Fruit fly (Drosophila melanogaster) whole organism, embryonic: Measurements from ENCODE around the gene CG43055.

Experiments used
- CG10366 ChIP-seq: fragments of 200-800 bp; sonication (Bioruptor generic); IDR thresholded peaks from 2 replicates; pipeline ENCODE4 v1.3.6; 2022; ENCODE audit warnings: missing biosample characterization, missing genetic modification characterization
- CG10462 ChIP-seq: fragments of 200-800 bp; sonication (Bioruptor generic); optimal IDR thresholded peaks from 2 replicates; lab custom pipeline; 2016; ENCODE audit warnings: missing biosample characterization, missing genetic modification characterization
- CG10543 ChIP-seq: fragments of 200-800 bp; sonication (Bioruptor generic); optimal IDR thresholded peaks from 3 replicates; lab custom pipeline; 2017; ENCODE audit warnings: missing biosample characterization, mild to moderate bottlenecking, missing genetic modification characterization, moderate library complexity
- CG11504 ChIP-seq: fragments of 200-800 bp; sonication (Bioruptor generic); optimal IDR thresholded peaks from 3 replicates; lab custom pipeline; 2019; ENCODE audit warnings: missing biosample characterization, mild to moderate bottlenecking, missing genetic modification characterization, moderate library complexity
- CG12236 ChIP-seq: fragments of 200-800 bp; sonication (Bioruptor generic); optimal IDR thresholded peaks from 2 replicates; lab custom pipeline; 2016; ENCODE audit warnings: missing biosample characterization, missing genetic modification characterization
- CG14667 ChIP-seq: fragments of 200-800 bp; sonication (Bioruptor generic); IDR thresholded peaks from 2 replicates; pipeline ENCODE4 v1.3.6; 2022; ENCODE audit warnings: missing biosample characterization, missing genetic modification characterization
- CG15601 ChIP-seq: fragments of 200-800 bp; sonication (Bioruptor generic); optimal IDR thresholded peaks from 3 replicates; lab custom pipeline; 2019; ENCODE audit warnings: missing biosample characterization, mild to moderate bottlenecking, missing genetic modification characterization, moderate library complexity
- CG16863 ChIP-seq: fragments of 200-800 bp; sonication (Bioruptor generic); optimal IDR thresholded peaks from 3 replicates; lab custom pipeline; 2016; ENCODE audit warnings: missing biosample characterization, missing genetic modification characterization
- CG17385 ChIP-seq: fragments of 200-800 bp; sonication (Bioruptor generic); optimal IDR thresholded peaks from 3 replicates; lab custom pipeline; 2018; ENCODE audit warnings: missing biosample characterization, mild to moderate bottlenecking, missing genetic modification characterization
- CG17802 ChIP-seq: fragments of 200-800 bp; sonication (Bioruptor generic); optimal IDR thresholded peaks from 2 replicates; lab custom pipeline; 2018; ENCODE audit warnings: missing biosample characterization, mild to moderate bottlenecking, missing genetic modification characterization, moderate library complexity
- CG2116 ChIP-seq: fragments of 200-800 bp; sonication (Bioruptor generic); optimal IDR thresholded peaks from 3 replicates; lab custom pipeline; 2018; ENCODE audit warnings: missing biosample characterization, mild to moderate bottlenecking, missing genetic modification characterization
- CG2678 ChIP-seq: fragments of 200-800 bp; sonication (Bioruptor generic); optimal IDR thresholded peaks from 3 replicates; lab custom pipeline; 2019; ENCODE audit warnings: missing biosample characterization, mild to moderate bottlenecking, missing genetic modification characterization, moderate library complexity
- CG3163 ChIP-seq: fragments of 200-800 bp; sonication (Bioruptor generic); optimal IDR thresholded peaks from 3 replicates; lab custom pipeline; 2016; ENCODE audit warnings: missing biosample characterization, missing genetic modification characterization
- CG7372 ChIP-seq: fragments of 200-800 bp; sonication (Bioruptor generic); IDR thresholded peaks from 2 replicates; pipeline ENCODE4 v1.3.6; 2022; ENCODE audit warnings: missing biosample characterization, missing genetic modification characterization
- CG7556 ChIP-seq: fragments of 200-800 bp; sonication (Bioruptor generic); optimal IDR thresholded peaks from 2 replicates; lab custom pipeline; 2017; ENCODE audit warnings: missing biosample characterization, mild to moderate bottlenecking, missing genetic modification characterization
- CG8478 ChIP-seq: fragments of >200 bp; optimal IDR thresholded peaks from 2 replicates; lab custom pipeline; 2018
- CrebB ChIP-seq: fragments of 200-800 bp; sonication (Bioruptor generic); optimal IDR thresholded peaks from 3 replicates; lab custom pipeline; 2018; ENCODE audit warnings: missing biosample characterization, mild to moderate bottlenecking, missing genetic modification characterization
- E2f2 ChIP-seq: fragments of 200-800 bp; sonication (Bioruptor generic); IDR thresholded peaks from 2 replicates; pipeline ENCODE4 v1.3.6; 2022; ENCODE audit warnings: missing biosample characterization, missing genetic modification characterization
- HmgZ ChIP-seq: fragments of 200-800 bp; sonication (Bioruptor generic); optimal IDR thresholded peaks from 2 replicates; lab custom pipeline; 2018; ENCODE audit warnings: missing biosample characterization, mild to moderate bottlenecking, missing genetic modification characterization
- Hsf ChIP-seq: fragments of 200-800 bp; sonication (Bioruptor generic); optimal IDR thresholded peaks from 3 replicates; lab custom pipeline; 2016; ENCODE audit warnings: missing biosample characterization, missing genetic modification characterization
- MTF-1 ChIP-seq: fragments of 200-800 bp; sonication (Bioruptor generic); optimal IDR thresholded peaks from 2 replicates; lab custom pipeline; 2018; ENCODE audit warnings: missing biosample characterization, mild to moderate bottlenecking, missing genetic modification characterization, borderline replicate concordance
- Max ChIP-seq: fragments of 200-800 bp; sonication (Bioruptor generic); optimal IDR thresholded peaks from 2 replicates; lab custom pipeline; 2016; ENCODE audit warnings: missing biosample characterization, mild to moderate bottlenecking, missing genetic modification characterization
- Nf-YB ChIP-seq: fragments of 200-800 bp; sonication (Bioruptor generic); optimal IDR thresholded peaks from 3 replicates; lab custom pipeline; 2019; ENCODE audit warnings: missing biosample characterization, mild to moderate bottlenecking, missing genetic modification characterization, moderate library complexity
- PHDP ChIP-seq: fragments of 200-800 bp; sonication (Bioruptor generic); optimal IDR thresholded peaks from 3 replicates; lab custom pipeline; 2018; ENCODE audit warnings: missing biosample characterization, mild to moderate bottlenecking, missing genetic modification characterization, moderate library complexity
- Spps ChIP-seq: fragments of 200-800 bp; sonication (Bioruptor generic); optimal IDR thresholded peaks from 2 replicates; lab custom pipeline; 2018; ENCODE audit warnings: missing biosample characterization, mild to moderate bottlenecking, missing genetic modification characterization
- Sry-δ ChIP-seq: fragments of 200-800 bp; sonication (Bioruptor generic); optimal IDR thresholded peaks from 2 replicates; lab custom pipeline; 2016; ENCODE audit warnings: missing biosample characterization, missing genetic modification characterization
- bbx ChIP-seq: fragments of 200-800 bp; sonication (Bioruptor generic); IDR thresholded peaks from 2 replicates; pipeline ENCODE4 v1.3.6; 2022; ENCODE audit warnings: missing biosample characterization, missing genetic modification characterization; ENCODE audit not compliant: partially characterized antibody
- br ChIP-seq: fragments of >200 bp; optimal IDR thresholded peaks from 2 replicates; lab custom pipeline; 2017
- btn ChIP-seq: fragments of 200-800 bp; sonication (Bioruptor generic); optimal IDR thresholded peaks from 2 replicates; lab custom pipeline; 2016; ENCODE audit warnings: missing biosample characterization, missing genetic modification characterization
- corto ChIP-seq: fragments of 200-800 bp; sonication (Bioruptor generic); optimal IDR thresholded peaks from 2 replicates; lab custom pipeline; 2016; ENCODE audit warnings: missing biosample characterization, mild to moderate bottlenecking, missing genetic modification characterization, moderate library complexity
- crp ChIP-seq, 2 experiments: fragments of 200-800 bp; sonication (Bioruptor generic); optimal IDR thresholded peaks; 2 replicates in 1 of 2; 3 replicates in 1 of 2; lab custom pipeline; 2017; ENCODE audit warnings: missing biosample characterization in 2 of 2, missing genetic modification characterization in 2 of 2, mild to moderate bottlenecking in 1 of 2, moderate library complexity in 1 of 2
- cwo ChIP-seq: fragments of 200-800 bp; sonication (Bioruptor generic); optimal IDR thresholded peaks from 3 replicates; lab custom pipeline; 2017; ENCODE audit warnings: missing biosample characterization, missing genetic modification characterization, mild to moderate bottlenecking, moderate library complexity, missing genetic modification reagents
- dmrt11E ChIP-seq: fragments of 200-800 bp; sonication (Bioruptor generic); optimal IDR thresholded peaks from 3 replicates; lab custom pipeline; 2018; ENCODE audit warnings: missing biosample characterization, mild to moderate bottlenecking, missing genetic modification characterization, moderate library complexity
- gro ChIP-seq: fragments of 200-800 bp; sonication (Bioruptor generic); optimal IDR thresholded peaks from 2 replicates; lab custom pipeline; 2016; ENCODE audit warnings: missing biosample characterization, missing genetic modification characterization
- her ChIP-seq: fragments of 200-800 bp; sonication (Bioruptor generic); optimal IDR thresholded peaks from 2 replicates; lab custom pipeline; 2016; ENCODE audit warnings: missing biosample characterization, missing genetic modification characterization
- jing ChIP-seq: fragments of 200-800 bp; sonication (Bioruptor generic); optimal IDR thresholded peaks from 2 replicates; lab custom pipeline; 2018; ENCODE audit warnings: missing biosample characterization, mild to moderate bottlenecking, missing genetic modification characterization
- kay ChIP-seq: fragments of 200-800 bp; sonication (Bioruptor generic); optimal IDR thresholded peaks from 2 replicates; lab custom pipeline; 2016; ENCODE audit warnings: missing biosample characterization, missing genetic modification characterization
- knrl ChIP-seq: fragments of 200-800 bp; sonication (Bioruptor generic); IDR thresholded peaks from 3 replicates; pipeline ENCODE4 v1.3.6; 2022; ENCODE audit warnings: missing biosample characterization, missing genetic modification characterization; ENCODE audit not compliant: partially characterized antibody
- luna ChIP-seq: fragments of 200-800 bp; sonication (Bioruptor generic); optimal IDR thresholded peaks from 2 replicates; lab custom pipeline; 2016; ENCODE audit warnings: missing biosample characterization, missing genetic modification characterization
- org-1 ChIP-seq: fragments of 200-800 bp; sonication (Bioruptor generic); optimal IDR thresholded peaks from 2 replicates; lab custom pipeline; 2017; ENCODE audit warnings: missing biosample characterization, missing genetic modification characterization
- pnt ChIP-seq: fragments of 200-800 bp; sonication (Bioruptor generic); optimal IDR thresholded peaks from 3 replicates; lab custom pipeline; 2016; ENCODE audit warnings: missing biosample characterization, missing genetic modification characterization
- pros ChIP-seq: fragments of 200-800 bp; sonication (Bioruptor generic); optimal IDR thresholded peaks from 3 replicates; lab custom pipeline; 2019; ENCODE audit warnings: missing biosample characterization, mild to moderate bottlenecking, missing genetic modification characterization, moderate library complexity
- sna ChIP-seq: fragments of 200-800 bp; sonication (Bioruptor generic); IDR thresholded peaks from 2 replicates; pipeline ENCODE4 v1.3.6; 2022; ENCODE audit warnings: missing biosample characterization, missing genetic modification characterization; ENCODE audit not compliant: partially characterized antibody
- ssp ChIP-seq: fragments of 200-800 bp; sonication (Bioruptor generic); IDR thresholded peaks from 2 replicates; pipeline ENCODE4 v1.3.6; 2022; ENCODE audit warnings: missing biosample characterization, missing genetic modification characterization
- unpg ChIP-seq: fragments of 200-800 bp; sonication (Bioruptor generic); optimal IDR thresholded peaks from 3 replicates; lab custom pipeline; 2018; ENCODE audit warnings: missing biosample characterization, mild to moderate bottlenecking, missing genetic modification characterization, moderate library complexity
- vvl ChIP-seq: fragments of 200-800 bp; sonication (Bioruptor generic); IDR thresholded peaks from 2 replicates; pipeline ENCODE4 v1.3.6; 2022; ENCODE audit warnings: missing biosample characterization, missing genetic modification characterization
- wor ChIP-seq: fragments of 200-800 bp; sonication (Bioruptor generic); IDR thresholded peaks from 2 replicates; pipeline ENCODE4 v1.3.6; 2022; ENCODE audit warnings: missing biosample characterization, missing genetic modification characterization
- z ChIP-seq: fragments of 200-800 bp; sonication (Bioruptor generic); IDR thresholded peaks from 3 replicates; pipeline ENCODE4 v1.3.6; 2022; ENCODE audit warnings: missing biosample characterization, missing genetic modification characterization

CG43055 gene

DNA sequence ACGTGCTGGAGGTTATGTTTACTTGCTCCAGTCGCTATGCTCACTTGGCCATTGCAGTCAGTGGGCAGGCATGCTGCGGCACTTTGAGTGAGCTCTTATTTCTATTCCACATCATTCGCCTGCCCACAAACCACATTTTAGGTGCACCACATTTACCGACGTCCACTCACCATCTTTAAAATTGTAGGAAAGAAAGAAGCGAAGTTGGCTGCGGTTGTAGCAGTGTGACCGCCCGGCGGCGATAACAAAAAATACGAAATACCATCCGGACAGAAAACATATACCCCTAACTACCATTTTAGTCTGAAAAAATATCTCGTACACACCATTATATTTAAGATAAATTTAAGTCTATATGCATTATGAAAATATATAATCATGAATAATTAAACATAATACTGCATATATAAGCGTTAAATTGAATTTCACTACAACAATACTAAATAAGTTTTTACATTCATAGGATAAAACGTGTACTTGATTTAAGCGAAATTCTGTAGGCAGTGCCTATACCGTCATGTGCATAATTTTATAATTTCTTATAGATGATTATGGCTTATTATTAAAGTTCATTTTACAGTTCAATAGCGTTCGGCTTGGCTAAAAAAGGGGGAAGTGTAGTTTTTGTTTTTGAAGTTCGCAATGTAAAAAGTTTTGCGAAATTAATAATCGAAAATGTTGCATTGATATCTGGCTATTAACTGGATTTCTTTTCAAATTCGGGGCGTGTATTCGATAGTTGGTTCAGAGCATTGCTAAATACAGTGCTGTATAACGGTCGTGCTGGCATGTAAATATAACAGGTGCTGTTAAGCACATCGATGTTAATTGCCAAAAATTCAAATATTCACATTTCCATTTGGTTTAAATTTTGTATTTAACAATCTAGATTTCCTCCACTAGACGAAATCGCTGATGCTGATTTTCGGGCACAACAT lies 47.4 kb downstream of the CG43055 start, which contains the start of gene RpL27A (continued):
- TF ChIP-seq PHDP (tag; lab: Kevin White, UChicago) (peak; percentile 81), CG3163 (GFP tag; lab: Kevin White, UChicago) (peak; percentile 58), crp (GFP tag; optimal IDR thresholded peaks at IDR 0.05; lab: Kevin White, UChicago) (peak in 1 of 2 experiments; percentile 39), E2f2 (GFP tag; lab: Robert Waterston, UW) (peak; percentile 68), CG17802 (peak; percentile 82), CG7556 (peak; percentile 69), CG10462 (GFP tag; lab: Kevin White, UChicago) (peak; percentile 50), CG14667 (peak; percentile 57; the same call in 1 of the 2 replicates), br (lab: Kevin White, UChicago) (no peak), vvl (GFP tag; lab: Robert Waterston, UW) (peak; percentile 92), HmgZ (tag; lab: Kevin White, UChicago) (peak; percentile 75), CG17385 (GFP tag; lab: Kevin White, UChicago) (peak; percentile 87), CrebB (peak; percentile 86), her (GFP tag; lab: Kevin White, UChicago) (peak; percentile 71), Spps (tag; lab: Kevin White, UChicago) (peak; percentile 29), MTF-1 (GFP tag; lab: Kevin White, UChicago) (peak; percentile 92), CG11504 (tag; lab: Kevin White, UChicago) (peak; percentile 77), corto (GFP tag; lab: Kevin White, UChicago) (no peak), cwo (peak; percentile 51), CG7372 (peak; percentile 77), org-1 (GFP tag; lab: Kevin White, UChicago) (peak; percentile 73), bbx (GFP tag; lab: Robert Waterston, UW) (peak; percentile 73), CG12236 (GFP tag; lab: Kevin White, UChicago) (peak; percentile 64), knrl (peak; percentile 65), CG16863 (GFP tag; lab: Kevin White, UChicago) (peak; percentile 62), CG10366 (peak; percentile 73), CG10543 (GFP tag; lab: Kevin White, UChicago) (peak; percentile 84), ssp (GFP tag; lab: Robert Waterston, UW) (peak; percentile 97), Hsf (GFP tag; lab: Kevin White, UChicago) (peak; percentile 69), dmrt11E (peak; percentile 58), gro (GFP tag; lab: Kevin White, UChicago) (peak; percentile 23), CG8478 (lab: Kevin White, UChicago) (no peak), Nf-YB (peak; percentile 57), z (GFP tag; lab: Robert Waterston, UW) (no peak), wor (0 out of 2 replicates have a peak, but pooled peaks have one; percentile 35), unpg (peak; percentile 68), Sry-δ (GFP tag; lab: Kevin White, UChicago) (peak; percentile 59), Max (GFP tag; lab: Kevin White, UChicago) (peak; percentile 75), CG2116 (peak; percentile 69), CG2678 (peak; percentile 68), luna (GFP tag; lab: Kevin White, UChicago) (peak; percentile 70), pros (GFP tag; lab: Kevin White, UChicago) (peak; percentile 16), btn (peak; percentile 36), pnt (GFP tag; lab: Kevin White, UChicago) (no peak), jing (GFP tag; lab: Kevin White, UChicago) (no peak), sna (GFP tag; lab: Robert Waterston, UW) (peak; percentile 71), kay (GFP tag; lab: Kevin White, UChicago) (peak; percentile 34), CG15601 (tag; lab: Kevin White, UChicago) (peak; percentile 80)
